Fruit fly (Drosophila melanogaster): Measurements from ENCODE around the gene CG4360.

DNA sequence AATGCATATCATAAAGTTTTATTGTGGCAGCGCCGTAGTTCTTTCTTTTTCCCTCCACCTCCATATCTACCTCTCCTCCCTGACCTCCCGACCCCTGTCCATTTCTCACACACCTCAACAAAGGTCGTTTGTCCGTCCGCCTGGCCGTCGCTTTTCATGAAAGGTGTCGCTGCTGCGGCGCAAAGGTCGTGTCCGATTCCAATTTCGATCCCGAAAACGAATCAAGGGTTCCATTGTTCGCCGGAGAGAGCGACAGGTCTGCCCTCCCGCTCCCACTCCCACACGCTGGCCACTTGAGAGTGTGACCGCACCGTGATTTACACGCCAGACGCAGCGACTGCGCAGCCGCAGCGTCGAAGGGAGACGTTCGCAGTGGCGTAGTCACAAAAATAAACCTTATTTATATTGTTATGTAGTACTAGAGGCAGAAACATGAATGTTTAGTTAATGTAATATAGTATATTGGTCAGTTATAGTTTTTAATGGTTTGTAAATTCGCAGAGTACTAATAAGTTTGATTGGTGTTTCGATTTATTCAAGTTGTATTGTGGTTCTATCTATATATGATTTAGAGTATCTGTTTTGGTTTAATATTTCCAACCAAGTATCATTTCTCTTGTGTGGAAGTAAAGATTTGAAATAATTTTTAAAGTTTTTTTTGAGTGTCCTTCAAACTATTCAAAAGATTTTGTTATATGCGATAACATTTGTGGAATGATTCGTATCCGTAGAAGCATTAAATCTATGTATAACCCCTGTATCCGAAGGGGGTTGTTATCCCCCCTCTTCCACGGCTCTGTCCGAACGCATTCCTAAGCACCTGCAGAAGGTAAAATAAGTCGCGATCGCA is 35.5 kb downstream of the CG4360 start:
- TF ChIP-seq CrebA (GFP tag; optimal IDR thresholded peaks at IDR 0.05; ENCODE audit: borderline replicate concordance) (no peak), dl (GFP tag; optimal IDR thresholded peaks at IDR 0.05; ENCODE audit: insufficient read depth in 1 of 2, partially characterized antibody in 2 of 2) (no peak), Hr83 (GFP tag; optimal IDR thresholded peaks at IDR 0.05; ENCODE audit: poor library complexity, severe bottlenecking) (no peak), h (GFP tag; optimal IDR thresholded peaks at IDR 0.05) (peak; percentile 75), brk (GFP tag; optimal IDR thresholded peaks at IDR 0.05) (no peak), dsf (GFP tag; optimal IDR thresholded peaks at IDR 0.05; ENCODE audit: borderline replicate concordance) (no peak), br (GFP tag; optimal IDR thresholded peaks at IDR 0.05) (peak; percentile 77), CG9705 (GFP tag; optimal IDR thresholded peaks at IDR 0.05) (peak; percentile 22), OdsH (GFP tag; optimal IDR thresholded peaks at IDR 0.05) (peak; percentile 76), Myc (optimal IDR thresholded peaks at IDR 0.05) (no peak), Jra (GFP tag; optimal IDR thresholded peaks at IDR 0.05) (peak; percentile 25), woc (GFP tag; optimal IDR thresholded peaks at IDR 0.05) (peak; percentile 79), Vsx2 (GFP tag; optimal IDR thresholded peaks at IDR 0.05; ENCODE audit: partially characterized antibody) (no peak)
